Fruit fly (Drosophila melanogaster) whole organism, embryonic: ENCODE results near the gene mRpS18B.
A peak's percentile ranks its signal among the peaks of the same experiment; 100 is the strongest.

ENCODE experiments used
- Antp ChIP-seq: fragments of 200-800 bp; sonication (Bioruptor generic); optimal IDR thresholded peaks from 3 replicates; lab custom pipeline; 2016; ENCODE audit warnings: missing biosample characterization, missing genetic modification characterization
- CG10321 ChIP-seq: fragments of 200-800 bp; sonication (Bioruptor generic); IDR thresholded peaks from 2 replicates; pipeline ENCODE4 v1.3.6; 2022; ENCODE audit warnings: missing biosample characterization, missing genetic modification characterization
- CG10959 ChIP-seq: fragments of 200-800 bp; sonication (Bioruptor generic); IDR thresholded peaks from 2 replicates; pipeline ENCODE4 v1.3.6; 2022; ENCODE audit warnings: missing biosample characterization, missing genetic modification characterization
- CG11398 ChIP-seq: fragments of 200-800 bp; sonication (Bioruptor generic); optimal IDR thresholded peaks from 2 replicates; lab custom pipeline; 2016; ENCODE audit warnings: missing biosample characterization, missing genetic modification characterization
- CG11560 ChIP-seq: fragments of 200-800 bp; sonication (Bioruptor generic); IDR thresholded peaks from 3 replicates; pipeline ENCODE4 v1.3.6; 2022; ENCODE audit warnings: missing biosample characterization, missing genetic modification characterization
- CG15514 ChIP-seq: fragments of 200-800 bp; sonication (Bioruptor generic); optimal IDR thresholded peaks from 3 replicates; lab custom pipeline; 2017; ENCODE audit warnings: missing biosample characterization, missing genetic modification characterization, mild to moderate bottlenecking, moderate library complexity, missing genetic modification reagents
- CG16815 ChIP-seq: fragments of 200-800 bp; sonication (Bioruptor generic); optimal IDR thresholded peaks from 3 replicates; lab custom pipeline; 2017; ENCODE audit warnings: missing biosample characterization, mild to moderate bottlenecking, missing genetic modification characterization
- CG17829 ChIP-seq: fragments of 200-800 bp; optimal IDR thresholded peaks from 2 replicates; lab custom pipeline; 2019; ENCODE audit warnings: missing biosample characterization, mild to moderate bottlenecking, missing genetic modification characterization, moderate library complexity
- CG18262 ChIP-seq: fragments of 200-800 bp; optimal IDR thresholded peaks from 3 replicates; lab custom pipeline; 2019; ENCODE audit warnings: missing biosample characterization, mild to moderate bottlenecking, missing genetic modification characterization, moderate library complexity
- CG2202 ChIP-seq: fragments of 200-800 bp; sonication (Bioruptor generic); optimal IDR thresholded peaks from 2 replicates; lab custom pipeline; 2018; ENCODE audit warnings: missing biosample characterization, mild to moderate bottlenecking, missing genetic modification characterization
- CG3847 ChIP-seq: fragments of 200-800 bp; sonication (Bioruptor generic); IDR thresholded peaks from 2 replicates; pipeline ENCODE4 v1.3.6; 2022; ENCODE audit warnings: missing biosample characterization, missing genetic modification characterization
- CG4360 ChIP-seq: fragments of 200-800 bp; sonication (Bioruptor generic); IDR thresholded peaks from 2 replicates; pipeline ENCODE4 v1.3.6; 2022; ENCODE audit warnings: missing biosample characterization, missing genetic modification characterization
- CG4617 ChIP-seq: fragments of 200-800 bp; sonication (Bioruptor generic); optimal IDR thresholded peaks from 3 replicates; lab custom pipeline; 2016; ENCODE audit warnings: missing biosample characterization, missing genetic modification characterization, borderline replicate concordance
- CG8359 ChIP-seq: fragments of 200-800 bp; sonication (Bioruptor generic); optimal IDR thresholded peaks from 2 replicates; lab custom pipeline; 2017; ENCODE audit warnings: missing biosample characterization, mild to moderate bottlenecking, missing genetic modification characterization, borderline replicate concordance
- CG8388 ChIP-seq: fragments of 200-800 bp; sonication (Bioruptor generic); optimal IDR thresholded peaks from 2 replicates; lab custom pipeline; 2019; ENCODE audit warnings: missing biosample characterization, mild to moderate bottlenecking, missing genetic modification characterization, moderate library complexity
- Dbx ChIP-seq: fragments of 200-800 bp; sonication (Bioruptor generic); IDR thresholded peaks from 3 replicates; pipeline ENCODE4 v1.3.6; 2022; ENCODE audit warnings: missing biosample characterization, missing genetic modification characterization
- Dip2 ChIP-seq: fragments of 200-800 bp; sonication (Bioruptor generic); IDR thresholded peaks from 2 replicates; pipeline ENCODE4 v1.3.6; 2022; ENCODE audit warnings: missing biosample characterization, missing genetic modification characterization
- E2f2 ChIP-seq: fragments of 200-800 bp; sonication (Bioruptor generic); IDR thresholded peaks from 2 replicates; pipeline ENCODE4 v1.3.6; 2022; ENCODE audit warnings: missing biosample characterization, missing genetic modification characterization
- Fer2 ChIP-seq: fragments of 200-800 bp; sonication (Bioruptor generic); optimal IDR thresholded peaks from 2 replicates; lab custom pipeline; 2018; ENCODE audit warnings: missing biosample characterization, mild to moderate bottlenecking, missing genetic modification characterization, moderate library complexity
- Hmx ChIP-seq: fragments of 200-800 bp; sonication (Bioruptor generic); optimal IDR thresholded peaks from 2 replicates; lab custom pipeline; 2016; ENCODE audit warnings: missing biosample characterization, missing genetic modification characterization
- Hr3 ChIP-seq: fragments of 200-800 bp; sonication (Bioruptor generic); optimal IDR thresholded peaks from 3 replicates; lab custom pipeline; 2016; ENCODE audit warnings: missing biosample characterization, missing genetic modification characterization
- Hr39 ChIP-seq: fragments of >200 bp; optimal IDR thresholded peaks from 2 replicates; lab custom pipeline; 2017
- Max ChIP-seq: fragments of 200-800 bp; sonication (Bioruptor generic); optimal IDR thresholded peaks from 2 replicates; lab custom pipeline; 2016; ENCODE audit warnings: missing biosample characterization, mild to moderate bottlenecking, missing genetic modification characterization
- Mes4 ChIP-seq: fragments of 200-800 bp; sonication (Bioruptor generic); optimal IDR thresholded peaks from 2 replicates; lab custom pipeline; 2016; ENCODE audit warnings: missing biosample characterization, missing genetic modification characterization
- NC2α ChIP-seq: fragments of 200-800 bp; sonication (Bioruptor generic); optimal IDR thresholded peaks from 2 replicates; lab custom pipeline; 2016; ENCODE audit warnings: missing biosample characterization, missing genetic modification characterization
- NfI ChIP-seq: fragments of 200-800 bp; sonication (Bioruptor generic); optimal IDR thresholded peaks from 3 replicates; lab custom pipeline; 2018; ENCODE audit warnings: missing biosample characterization, mild to moderate bottlenecking, missing genetic modification characterization, moderate library complexity
- Rfx ChIP-seq: fragments of 200-800 bp; sonication (Bioruptor generic); IDR thresholded peaks from 2 replicates; pipeline ENCODE4 v1.3.6; 2022; ENCODE audit warnings: missing biosample characterization, missing genetic modification characterization
- Trl ChIP-seq, 3 experiments: fragments of >200 bp in 2 of 3; fragments of 200-800 bp in 1 of 3; sonication (Bioruptor generic) in 1 of 3; optimal IDR thresholded peaks; 2 replicates in 1 of 3; 3 replicates in 2 of 3; lab custom pipeline; 2016 to 2017; ENCODE audit warnings: missing biosample characterization in 1 of 3, missing genetic modification characterization in 1 of 3
- ac ChIP-seq: fragments of 200-800 bp; sonication (Bioruptor generic); optimal IDR thresholded peaks from 3 replicates; lab custom pipeline; 2017; ENCODE audit warnings: missing biosample characterization, mild to moderate bottlenecking, missing genetic modification characterization
- al ChIP-seq: fragments of 200-800 bp; sonication (Bioruptor generic); IDR thresholded peaks from 2 replicates; pipeline ENCODE4 v1.3.6; 2022; ENCODE audit warnings: missing biosample characterization, missing genetic modification characterization
- bcd ChIP-seq: fragments of 200-800 bp; sonication (Bioruptor generic); optimal IDR thresholded peaks from 2 replicates; lab custom pipeline; 2017; ENCODE audit warnings: missing biosample characterization, mild to moderate bottlenecking, missing genetic modification characterization
- crc ChIP-seq: fragments of 200-800 bp; sonication (Bioruptor generic); optimal IDR thresholded peaks from 2 replicates; lab custom pipeline; 2016; ENCODE audit warnings: missing biosample characterization, missing genetic modification characterization
- eyg ChIP-seq: fragments of 200-800 bp; sonication (Bioruptor generic); optimal IDR thresholded peaks from 3 replicates; lab custom pipeline; 2016; ENCODE audit warnings: missing biosample characterization, missing genetic modification characterization
- fru ChIP-seq: fragments of >200 bp; optimal IDR thresholded peaks from 2 replicates; lab custom pipeline; 2017
- grau ChIP-seq: fragments of 200-800 bp; optimal IDR thresholded peaks from 3 replicates; lab custom pipeline; 2019; ENCODE audit warnings: missing biosample characterization, mild to moderate bottlenecking, missing genetic modification characterization, moderate library complexity
- ham ChIP-seq: fragments of 200-800 bp; sonication (Bioruptor generic); IDR thresholded peaks from 2 replicates; pipeline ENCODE4 v1.3.6; 2022; ENCODE audit warnings: missing biosample characterization, missing genetic modification characterization
- hb ChIP-seq: fragments of 200-800 bp; sonication (Bioruptor generic); IDR thresholded peaks from 3 replicates; pipeline ENCODE4 v1.3.6; 2022; ENCODE audit warnings: missing biosample characterization, missing genetic modification characterization; ENCODE audit not compliant: partially characterized antibody
- kah ChIP-seq: fragments of 200-800 bp; sonication (Bioruptor generic); optimal IDR thresholded peaks from 2 replicates; lab custom pipeline; 2018; ENCODE audit warnings: missing biosample characterization, mild to moderate bottlenecking, missing genetic modification characterization
- lov ChIP-seq, 2 experiments: fragments of 200-800 bp in 1 of 2; fragments of >200 bp in 1 of 2; sonication (Bioruptor generic) in 1 of 2; IDR thresholded peaks in 1 of 2; optimal IDR thresholded peaks in 1 of 2; 2 replicates in 1 of 2; 3 replicates in 1 of 2; pipeline versions ENCODE4 v1.3.6 to Lab custom; 2017 to 2022; ENCODE audit warnings: missing biosample characterization in 1 of 2, missing genetic modification characterization in 1 of 2
- mld ChIP-seq: fragments of 200-800 bp; sonication (Bioruptor generic); IDR thresholded peaks from 3 replicates; pipeline ENCODE4 v1.3.6; 2022; ENCODE audit warnings: missing biosample characterization, missing genetic modification characterization; ENCODE audit not compliant: partially characterized antibody
- nerfin-2 ChIP-seq: fragments of 200-800 bp; sonication (Bioruptor generic); IDR thresholded peaks from 2 replicates; pipeline ENCODE4 v1.3.6; 2022; ENCODE audit warnings: missing biosample characterization, missing genetic modification characterization; ENCODE audit not compliant: partially characterized antibody
- org-1 ChIP-seq: fragments of 200-800 bp; sonication (Bioruptor generic); optimal IDR thresholded peaks from 2 replicates; lab custom pipeline; 2017; ENCODE audit warnings: missing biosample characterization, missing genetic modification characterization
- p53 ChIP-seq: fragments of 200-800 bp; sonication (Bioruptor generic); optimal IDR thresholded peaks from 2 replicates; lab custom pipeline; 2016; ENCODE audit warnings: missing biosample characterization, missing genetic modification characterization
- pum ChIP-seq: fragments of 200-800 bp; sonication (Bioruptor generic); optimal IDR thresholded peaks from 2 replicates; lab custom pipeline; 2016; ENCODE audit warnings: missing biosample characterization, missing genetic modification characterization
- salm ChIP-seq: fragments of 200-800 bp; sonication (Bioruptor generic); optimal IDR thresholded peaks from 2 replicates; lab custom pipeline; 2018; ENCODE audit warnings: missing biosample characterization, mild to moderate bottlenecking, missing genetic modification characterization
- seq ChIP-seq: fragments of 200-800 bp; sonication (Bioruptor generic); IDR thresholded peaks from 2 replicates; pipeline ENCODE4 v1.3.6; 2022; ENCODE audit warnings: missing biosample characterization, missing genetic modification characterization
- shn ChIP-seq: fragments of 200-800 bp; sonication (Bioruptor generic); optimal IDR thresholded peaks from 3 replicates; lab custom pipeline; 2016; ENCODE audit warnings: missing biosample characterization, missing genetic modification characterization
- vfl ChIP-seq: fragments of 200-800 bp; sonication (Bioruptor generic); optimal IDR thresholded peaks from 2 replicates; lab custom pipeline; 2016; ENCODE audit warnings: missing biosample characterization, missing genetic modification characterization
- wek ChIP-seq: fragments of 200-800 bp; sonication (Bioruptor generic); optimal IDR thresholded peaks from 3 replicates; lab custom pipeline; 2018; ENCODE audit warnings: missing biosample characterization, mild to moderate bottlenecking, missing genetic modification characterization, moderate library complexity

The mRpS18B gene

dm6 chr2L:20084785-20085555 lies 12.1 kb downstream of the mRpS18B start, which contains the start of gene fok (continued):
- TF ChIP-seq Mes4 (GFP tag; lab: Kevin White, UChicago) (peak; percentile 88), Trl (optimal IDR thresholded peaks at IDR 0.05; lab: Kevin White, UChicago) (peak in 1 of 2 experiments; percentile 23), Trl (GFP tag; optimal IDR thresholded peaks at IDR 0.05; lab: Kevin White, UChicago) (peak; percentile 93), Max (peak; percentile 96), Hmx (GFP tag; lab: Kevin White, UChicago) (peak; percentile 94), Hr39 (lab: Kevin White, UChicago) (no peak), grau (tag; lab: Kevin White, UChicago) (peak; percentile 96), kah (GFP tag; lab: Kevin White, UChicago) (peak; percentile 91), seq (GFP tag; lab: Robert Waterston, UW) (peak; percentile 97), al (GFP tag; lab: Robert Waterston, UW) (peak; percentile 92), CG10959 (GFP tag; lab: Robert Waterston, UW) (peak; percentile 89), CG17829 (peak; percentile 97), CG2202 (tag; lab: Kevin White, UChicago) (peak; percentile 91), org-1 (GFP tag; lab: Kevin White, UChicago) (peak; percentile 96), salm (tag; lab: Kevin White, UChicago) (peak; percentile 97), shn (GFP tag; lab: Kevin White, UChicago) (peak; percentile 93), CG8359 (peak; percentile 90), Antp (peak; percentile 93), lov (optimal IDR thresholded peaks at IDR 0.05; lab: Kevin White, UChicago) (no peak), lov (GFP tag; IDR thresholded peaks at IDR 0.05; lab: Robert Waterston, UW) (peak; percentile 79; the same call in 2 of the 3 replicates), CG4360 (GFP tag; lab: Robert Waterston, UW) (peak; percentile 49; the same call in 1 of the 2 replicates), Rfx (peak; percentile 97), CG3847 (peak; percentile 95), fru (lab: Kevin White, UChicago) (no peak), vfl (peak; percentile 93), CG10321 (peak; percentile 71; the same call in 1 of the 2 replicates), CG8388 (peak; percentile 95), pum (GFP tag; lab: Kevin White, UChicago) (peak; percentile 93), E2f2 (peak; percentile 81), mld (GFP tag; lab: Robert Waterston, UW) (no peak), Fer2 (tag; lab: Kevin White, UChicago) (peak; percentile 95), p53 (GFP tag; lab: Kevin White, UChicago) (peak; percentile 79), NC2α (GFP tag; lab: Kevin White, UChicago) (peak; percentile 90), hb (GFP tag; lab: Robert Waterston, UW) (no peak), CG18262 (tag; lab: Kevin White, UChicago) (peak; percentile 98), bcd (GFP tag; lab: Kevin White, UChicago) (peak; percentile 96), Dip2 (GFP tag; lab: Robert Waterston, UW) (no peak), NfI (GFP tag; lab: Kevin White, UChicago) (peak; percentile 96), CG11560 (peak; percentile 86), crc (peak; percentile 92), Dbx (GFP tag; lab: Robert Waterston, UW) (peak; percentile 96), CG16815 (GFP tag; lab: Kevin White, UChicago) (peak; percentile 93), eyg (GFP tag; lab: Kevin White, UChicago) (peak; percentile 93), nerfin-2 (GFP tag; lab: Robert Waterston, UW) (no peak; the same call in 1 of the 2 replicates), wek (GFP tag; lab: Kevin White, UChicago) (peak; percentile 83), CG15514 (GFP tag; lab: Kevin White, UChicago) (peak; percentile 92), CG11398 (GFP tag; lab: Kevin White, UChicago) (peak; percentile 92), CG4617 (GFP tag; lab: Kevin White, UChicago) (peak; percentile 79), ham (GFP tag; lab: Robert Waterston, UW) (peak; percentile 86), ac (peak; percentile 89), Hr3 (GFP tag; lab: Kevin White, UChicago) (peak; percentile 95)
